Fruit fly (Drosophila melanogaster) whole organism, embryonic: ENCODE results near the gene HDAC4.
A peak's percentile ranks its signal among the peaks of the same experiment; 100 is the strongest.

Experiments
- B-H1 ChIP-seq: fragments of 200-800 bp; sonication (Bioruptor generic); IDR thresholded peaks from 3 replicates; pipeline ENCODE4 v1.3.6; 2022; ENCODE audit warnings: missing biosample characterization, missing genetic modification characterization
- C15 ChIP-seq: fragments of 200-800 bp; sonication (Bioruptor generic); IDR thresholded peaks from 3 replicates; pipeline ENCODE4 v1.3.6; 2022; ENCODE audit warnings: missing biosample characterization, missing genetic modification characterization
- CG11504 ChIP-seq: fragments of 200-800 bp; sonication (Bioruptor generic); optimal IDR thresholded peaks from 3 replicates; lab custom pipeline; 2019; ENCODE audit warnings: missing biosample characterization, mild to moderate bottlenecking, missing genetic modification characterization, moderate library complexity
- CG12155 ChIP-seq: fragments of 200-800 bp; sonication (Bioruptor generic); optimal IDR thresholded peaks from 3 replicates; lab custom pipeline; 2016; ENCODE audit warnings: missing biosample characterization, missing genetic modification characterization
- CG12659 ChIP-seq: fragments of 200-800 bp; sonication (Bioruptor generic); optimal IDR thresholded peaks from 3 replicates; lab custom pipeline; 2017; ENCODE audit warnings: mild to moderate bottlenecking, missing biosample characterization, missing genetic modification reagents, missing genetic modification characterization
- CG13894 ChIP-seq: fragments of 200-800 bp; sonication (Bioruptor generic); optimal IDR thresholded peaks from 3 replicates; lab custom pipeline; 2018; ENCODE audit warnings: missing biosample characterization, mild to moderate bottlenecking, missing genetic modification characterization, moderate library complexity
- CG17359 ChIP-seq: fragments of 200-800 bp; sonication (Bioruptor generic); optimal IDR thresholded peaks from 3 replicates; lab custom pipeline; 2018; ENCODE audit warnings: missing biosample characterization, mild to moderate bottlenecking, missing genetic modification characterization, moderate library complexity
- CG1832 ChIP-seq: fragments of 200-800 bp; sonication (Bioruptor generic); optimal IDR thresholded peaks from 2 replicates; lab custom pipeline; 2017; ENCODE audit warnings: missing biosample characterization, mild to moderate bottlenecking, missing genetic modification characterization, inconsistent platforms
- CG18619 ChIP-seq: fragments of 200-800 bp; sonication (Bioruptor generic); optimal IDR thresholded peaks from 3 replicates; lab custom pipeline; 2017; ENCODE audit warnings: missing biosample characterization, mild to moderate bottlenecking, missing genetic modification characterization
- CG2875 ChIP-seq: fragments of 200-800 bp; sonication (Bioruptor generic); optimal IDR thresholded peaks from 2 replicates; lab custom pipeline; 2017; ENCODE audit warnings: missing biosample characterization, mild to moderate bottlenecking, missing genetic modification characterization, missing genetic modification reagents
- CG31365 ChIP-seq: fragments of 200-800 bp; sonication (Bioruptor generic); optimal IDR thresholded peaks from 2 replicates; lab custom pipeline; 2018; ENCODE audit warnings: missing biosample characterization, mild to moderate bottlenecking, missing genetic modification characterization
- CG3163 ChIP-seq: fragments of 200-800 bp; sonication (Bioruptor generic); optimal IDR thresholded peaks from 3 replicates; lab custom pipeline; 2016; ENCODE audit warnings: missing biosample characterization, missing genetic modification characterization
- CG34376 ChIP-seq: fragments of 200-800 bp; sonication (Bioruptor generic); optimal IDR thresholded peaks from 2 replicates; lab custom pipeline; 2018; ENCODE audit warnings: missing biosample characterization, mild to moderate bottlenecking, missing genetic modification characterization
- CG42726 ChIP-seq: fragments of 200-800 bp; sonication (Bioruptor generic); IDR thresholded peaks from 2 replicates; pipeline ENCODE4 v1.3.6; 2022; ENCODE audit warnings: missing biosample characterization, missing genetic modification characterization; ENCODE audit not compliant: partially characterized antibody
- CG4820 ChIP-seq: fragments of 200-800 bp; sonication (Bioruptor generic); optimal IDR thresholded peaks from 3 replicates; lab custom pipeline; 2016; ENCODE audit warnings: missing biosample characterization, missing genetic modification characterization
- CG6791 ChIP-seq: fragments of 200-800 bp; sonication (Bioruptor generic); IDR thresholded peaks from 3 replicates; pipeline ENCODE4 v1.3.6; 2022; ENCODE audit warnings: missing biosample characterization, missing genetic modification characterization; ENCODE audit not compliant: partially characterized antibody
- CG7839 ChIP-seq: fragments of 200-800 bp; sonication (Bioruptor generic); optimal IDR thresholded peaks from 3 replicates; lab custom pipeline; 2018; ENCODE audit warnings: missing biosample characterization, mild to moderate bottlenecking, missing genetic modification characterization, moderate library complexity
- CG8765 ChIP-seq: fragments of 200-800 bp; sonication (Bioruptor generic); IDR thresholded peaks from 2 replicates; pipeline ENCODE4 v1.3.6; 2022; ENCODE audit warnings: missing biosample characterization, missing genetic modification characterization
- CG9215 ChIP-seq: fragments of 200-800 bp; sonication (Bioruptor generic); IDR thresholded peaks from 2 replicates; pipeline ENCODE4 v1.3.6; 2022; ENCODE audit warnings: missing biosample characterization, missing genetic modification characterization
- CG9932 ChIP-seq: fragments of 200-800 bp; sonication (Bioruptor generic); IDR thresholded peaks from 2 replicates; pipeline ENCODE4 v1.3.6; 2022; ENCODE audit warnings: missing biosample characterization, missing genetic modification characterization
- Camta ChIP-seq: fragments of 200-800 bp; sonication (Bioruptor generic); optimal IDR thresholded peaks from 2 replicates; lab custom pipeline; 2016; ENCODE audit warnings: missing biosample characterization, missing genetic modification characterization
- Fer1 ChIP-seq: fragments of 200-800 bp; sonication (Bioruptor generic); optimal IDR thresholded peaks from 2 replicates; lab custom pipeline; 2017; ENCODE audit warnings: missing biosample characterization, mild to moderate bottlenecking, missing genetic modification characterization
- HLHmδ ChIP-seq: fragments of 200-800 bp; sonication (Bioruptor generic); optimal IDR thresholded peaks from 2 replicates; lab custom pipeline; 2018; ENCODE audit warnings: missing biosample characterization, mild to moderate bottlenecking, missing genetic modification characterization, moderate library complexity
- Hey ChIP-seq: fragments of 200-800 bp; sonication (Bioruptor generic); optimal IDR thresholded peaks from 3 replicates; lab custom pipeline; 2018; ENCODE audit warnings: missing biosample characterization, mild to moderate bottlenecking, missing genetic modification characterization
- Hmx ChIP-seq: fragments of 200-800 bp; sonication (Bioruptor generic); optimal IDR thresholded peaks from 2 replicates; lab custom pipeline; 2016; ENCODE audit warnings: missing biosample characterization, missing genetic modification characterization
- Hr3 ChIP-seq: fragments of 200-800 bp; sonication (Bioruptor generic); optimal IDR thresholded peaks from 3 replicates; lab custom pipeline; 2016; ENCODE audit warnings: missing biosample characterization, missing genetic modification characterization
- Lim3 ChIP-seq: fragments of 200-800 bp; sonication (Bioruptor generic); IDR thresholded peaks from 2 replicates; pipeline ENCODE4 v1.3.6; 2022; ENCODE audit warnings: missing biosample characterization, missing genetic modification characterization
- Myb ChIP-seq: fragments of 200-800 bp; sonication (Bioruptor generic); optimal IDR thresholded peaks from 2 replicates; lab custom pipeline; 2016; ENCODE audit warnings: missing biosample characterization, missing genetic modification characterization
- abd-A ChIP-seq: fragments of 200-800 bp; sonication (Bioruptor generic); optimal IDR thresholded peaks from 3 replicates; lab custom pipeline; 2019; ENCODE audit warnings: missing biosample characterization, mild to moderate bottlenecking, missing genetic modification characterization, moderate library complexity
- bigmax ChIP-seq: fragments of 200-800 bp; sonication (Bioruptor generic); optimal IDR thresholded peaks from 2 replicates; lab custom pipeline; 2018; ENCODE audit warnings: missing biosample characterization, mild to moderate bottlenecking, missing genetic modification characterization
- chn ChIP-seq: fragments of 200-800 bp; sonication (Bioruptor generic); optimal IDR thresholded peaks from 2 replicates; lab custom pipeline; 2016; ENCODE audit warnings: missing biosample characterization, missing genetic modification characterization
- crol ChIP-seq: fragments of 200-800 bp; sonication (Bioruptor generic); IDR thresholded peaks from 2 replicates; pipeline ENCODE4 v1.3.6; 2022; ENCODE audit warnings: missing biosample characterization, missing genetic modification characterization
- danr ChIP-seq: fragments of 200-800 bp; sonication (Bioruptor generic); IDR thresholded peaks from 2 replicates; pipeline ENCODE4 v1.3.6; 2022; ENCODE audit warnings: missing biosample characterization, missing genetic modification characterization
- esg ChIP-seq: fragments of 200-800 bp; sonication (Bioruptor generic); conservative IDR thresholded peaks from 2 replicates; pipeline ENCODE4 v1.3.6; 2022; ENCODE audit warnings: missing biosample characterization, missing genetic modification characterization
- eve ChIP-seq, 2 experiments: fragments of >200 bp; optimal IDR thresholded peaks; 2 replicates each; lab custom pipeline; 2017; ENCODE audit warnings: missing biosample characterization in 2 of 2, missing genetic modification characterization in 2 of 2
- eyg ChIP-seq: fragments of 200-800 bp; sonication (Bioruptor generic); optimal IDR thresholded peaks from 3 replicates; lab custom pipeline; 2016; ENCODE audit warnings: missing biosample characterization, missing genetic modification characterization
- gce ChIP-seq: fragments of 200-800 bp; sonication (Bioruptor generic); IDR thresholded peaks from 3 replicates; pipeline ENCODE4 v1.3.6; 2022; ENCODE audit warnings: missing biosample characterization, missing genetic modification characterization
- gem ChIP-seq: fragments of 200-800 bp; sonication (Bioruptor generic); optimal IDR thresholded peaks from 2 replicates; lab custom pipeline; 2019; ENCODE audit warnings: missing biosample characterization, mild to moderate bottlenecking, missing genetic modification characterization, moderate library complexity
- ham ChIP-seq: fragments of 200-800 bp; sonication (Bioruptor generic); IDR thresholded peaks from 2 replicates; pipeline ENCODE4 v1.3.6; 2022; ENCODE audit warnings: missing biosample characterization, missing genetic modification characterization
- her ChIP-seq: fragments of 200-800 bp; sonication (Bioruptor generic); optimal IDR thresholded peaks from 2 replicates; lab custom pipeline; 2016; ENCODE audit warnings: missing biosample characterization, missing genetic modification characterization
- hkb ChIP-seq, 2 experiments: fragments of 200-800 bp in 1 of 2; fragments of >200 bp in 1 of 2; sonication (Bioruptor generic) in 1 of 2; IDR thresholded peaks in 1 of 2; optimal IDR thresholded peaks in 1 of 2; 2 replicates each; pipeline versions ENCODE4 v1.3.6 to Lab custom; 2017 to 2022; ENCODE audit warnings: missing biosample characterization in 1 of 2, missing genetic modification characterization in 1 of 2
- lilli ChIP-seq: fragments of 200-800 bp; sonication (Bioruptor generic); optimal IDR thresholded peaks from 3 replicates; lab custom pipeline; 2016; ENCODE audit warnings: missing biosample characterization, missing genetic modification characterization
- nau ChIP-seq: fragments of 200-800 bp; sonication (Bioruptor generic); optimal IDR thresholded peaks from 3 replicates; lab custom pipeline; 2017; ENCODE audit warnings: missing biosample characterization, mild to moderate bottlenecking, missing genetic modification characterization, missing genetic modification reagents
- odd ChIP-seq: fragments of 200-800 bp; sonication (Bioruptor generic); optimal IDR thresholded peaks from 2 replicates; lab custom pipeline; 2017; ENCODE audit warnings: missing biosample characterization, mild to moderate bottlenecking, missing genetic modification characterization
- p53 ChIP-seq: fragments of 200-800 bp; sonication (Bioruptor generic); optimal IDR thresholded peaks from 2 replicates; lab custom pipeline; 2016; ENCODE audit warnings: missing biosample characterization, missing genetic modification characterization
- pho ChIP-seq: fragments of 200-800 bp; sonication (Bioruptor generic); optimal IDR thresholded peaks from 2 replicates; lab custom pipeline; 2016; ENCODE audit warnings: missing biosample characterization, missing genetic modification characterization
- pita ChIP-seq: fragments of 200-800 bp; sonication (Bioruptor generic); optimal IDR thresholded peaks from 2 replicates; lab custom pipeline; 2017; ENCODE audit warnings: missing biosample characterization, mild to moderate bottlenecking, missing genetic modification characterization
- ttk ChIP-seq: fragments of 200-800 bp; sonication (Bioruptor generic); IDR thresholded peaks from 2 replicates; pipeline ENCODE4 v2.1.2; 2022; ENCODE audit warnings: missing biosample characterization, missing genetic modification characterization
- wek ChIP-seq: fragments of 200-800 bp; sonication (Bioruptor generic); optimal IDR thresholded peaks from 3 replicates; lab custom pipeline; 2018; ENCODE audit warnings: missing biosample characterization, mild to moderate bottlenecking, missing genetic modification characterization, moderate library complexity
- zen2 ChIP-seq: fragments of 200-800 bp; sonication (Bioruptor generic); IDR thresholded peaks from 3 replicates; pipeline ENCODE4 v1.3.6; 2022; ENCODE audit warnings: missing biosample characterization, missing genetic modification characterization; ENCODE audit not compliant: partially characterized antibody

HDAC4 gene

DNA sequence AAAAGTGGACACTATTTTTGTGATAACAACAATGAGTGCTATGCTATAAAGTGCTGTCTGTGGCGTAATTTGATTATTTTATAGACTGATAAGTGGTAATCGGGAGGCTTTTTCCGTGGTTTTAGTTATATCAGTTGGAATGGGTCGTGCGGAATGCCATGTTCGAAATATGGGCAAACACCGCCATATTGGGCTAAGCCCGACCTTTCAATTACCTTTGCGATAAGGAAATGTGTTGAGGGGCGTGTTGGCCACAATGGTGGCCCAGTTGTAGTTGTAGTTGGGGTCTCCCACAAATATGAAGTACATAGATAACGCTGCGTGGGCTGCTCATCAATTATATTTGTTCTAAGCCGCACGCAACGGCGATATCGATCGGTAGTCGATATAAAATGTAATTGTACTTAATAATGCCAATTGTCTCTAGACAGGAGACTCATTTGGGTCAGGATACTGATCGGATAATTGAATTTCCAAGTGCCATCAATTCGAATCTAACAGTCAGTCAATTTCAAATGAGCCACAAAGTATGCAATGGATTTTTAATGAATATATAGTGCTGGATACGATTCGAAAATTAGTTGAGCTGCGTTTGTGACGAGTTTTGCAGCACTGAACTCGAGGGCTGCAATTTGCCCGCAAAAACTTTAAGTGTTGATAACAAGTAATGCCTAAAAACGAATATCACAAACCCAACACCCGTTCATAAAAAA is 49.2 kb upstream of the HDAC4 start (continued):
- no peak for TF ChIP-seq HLHmδ (GFP tag; lab: Kevin White, UChicago)
- no peak for TF ChIP-seq crol (GFP tag; lab: Robert Waterston, UW)
- TF ChIP-seq CG8765 (GFP tag; lab: Robert Waterston, UW), result no peak
- TF ChIP-seq eyg (GFP tag; lab: Kevin White, UChicago), result no peak
- TF ChIP-seq B-H1 (GFP tag; lab: Robert Waterston, UW), result no peak
- TF ChIP-seq zen2 (GFP tag; lab: Robert Waterston, UW), result no peak
- TF ChIP-seq hkb (optimal IDR thresholded peaks at IDR 0.05; lab: Kevin White, UChicago), result no peak
- TF ChIP-seq hkb (GFP tag; IDR thresholded peaks at IDR 0.05; lab: Robert Waterston, UW), result no peak
- TF ChIP-seq lilli (GFP tag; lab: Kevin White, UChicago), result peak; percentile 65
- no peak for TF ChIP-seq CG6791 (GFP tag; lab: Robert Waterston, UW)
- TF ChIP-seq CG31365 (tag; lab: Kevin White, UChicago), result peak; percentile 18
- TF ChIP-seq CG2875 (GFP tag; lab: Kevin White, UChicago), result no peak
- no peak for TF ChIP-seq pita
- TF ChIP-seq odd (GFP tag; lab: Kevin White, UChicago), result no peak
- peak; percentile 20 for TF ChIP-seq CG17359 (tag; lab: Kevin White, UChicago)
- TF ChIP-seq danr (GFP tag; lab: Robert Waterston, UW), result no peak
- TF ChIP-seq her (GFP tag; lab: Kevin White, UChicago), result peak; percentile 15
- TF ChIP-seq Hmx (GFP tag; lab: Kevin White, UChicago), result no peak
- peak; percentile 53 for TF ChIP-seq pho
- no peak for TF ChIP-seq ham (GFP tag; lab: Robert Waterston, UW)
- TF ChIP-seq CG7839 (tag; lab: Kevin White, UChicago), result peak; percentile 5
- peak; percentile 96 for TF ChIP-seq Myb (GFP tag; lab: Kevin White, UChicago)
- no peak for TF ChIP-seq eve (GFP tag; optimal IDR thresholded peaks at IDR 0.05; lab: Kevin White, UChicago)
- TF ChIP-seq CG12659 (GFP tag; lab: Kevin White, UChicago), result peak; percentile 51
- no peak for TF ChIP-seq Hey (tag; lab: Kevin White, UChicago)
- peak; percentile 32 for TF ChIP-seq CG13894 (tag; lab: Kevin White, UChicago)
- no peak for TF ChIP-seq CG1832 (GFP tag; lab: Kevin White, UChicago)
- TF ChIP-seq gem (tag; lab: Kevin White, UChicago), result no peak
- TF ChIP-seq CG18619, result no peak
- TF ChIP-seq CG9932 (GFP tag; lab: Robert Waterston, UW), result peak; percentile 70
- peak; percentile 93 for TF ChIP-seq CG34376 (GFP tag; lab: Kevin White, UChicago)
- peak; percentile 32 for TF ChIP-seq Camta
- no peak for TF ChIP-seq CG11504 (tag; lab: Kevin White, UChicago)
- TF ChIP-seq wek (GFP tag; lab: Kevin White, UChicago), result no peak
- TF ChIP-seq CG12155, result peak; percentile 39
- no peak for TF ChIP-seq abd-A (tag; lab: Kevin White, UChicago)
- TF ChIP-seq Fer1, result no peak
- TF ChIP-seq bigmax (GFP tag; lab: Kevin White, UChicago), result no peak
- TF ChIP-seq Hr3 (GFP tag; lab: Kevin White, UChicago), result peak; percentile 8
- no peak for TF ChIP-seq C15 (GFP tag; lab: Robert Waterston, UW)
- no peak for TF ChIP-seq ttk
- TF ChIP-seq gce, result no peak
- TF ChIP-seq esg (GFP tag; lab: Robert Waterston, UW), result no peak
- peak; percentile 31 for TF ChIP-seq CG3163 (GFP tag; lab: Kevin White, UChicago)
- no peak for TF ChIP-seq nau (GFP tag; lab: Kevin White, UChicago)
- TF ChIP-seq Lim3 (GFP tag; lab: Robert Waterston, UW), result no peak
- no peak for TF ChIP-seq CG42726 (GFP tag; lab: Robert Waterston, UW)
- no peak for TF ChIP-seq chn (GFP tag; lab: Kevin White, UChicago)
- TF ChIP-seq CG4820, result no peak
- no peak for TF ChIP-seq p53 (GFP tag; lab: Kevin White, UChicago)
- no peak for TF ChIP-seq CG9215 (GFP tag; lab: Robert Waterston, UW)
